Worm (Caenorhabditis elegans): ENCODE data around the gene cnc-4.

The cnc-4 gene

ce11 chrV:1447079-1447478 is at the start of gene cnc-4:
Gene cnc-4, plus strand, starts transcription at chrV:1447195.
- TF ChIP-seq unc-62 (GFP tag; optimal IDR thresholded peaks at IDR 0.05) = no peak

ce11 chrV:1408116-1408515 is 38.9 kb upstream of the cnc-4 start:
- TF ChIP-seq unc-62 (GFP tag; optimal IDR thresholded peaks at IDR 0.05) = no peak

DNA sequence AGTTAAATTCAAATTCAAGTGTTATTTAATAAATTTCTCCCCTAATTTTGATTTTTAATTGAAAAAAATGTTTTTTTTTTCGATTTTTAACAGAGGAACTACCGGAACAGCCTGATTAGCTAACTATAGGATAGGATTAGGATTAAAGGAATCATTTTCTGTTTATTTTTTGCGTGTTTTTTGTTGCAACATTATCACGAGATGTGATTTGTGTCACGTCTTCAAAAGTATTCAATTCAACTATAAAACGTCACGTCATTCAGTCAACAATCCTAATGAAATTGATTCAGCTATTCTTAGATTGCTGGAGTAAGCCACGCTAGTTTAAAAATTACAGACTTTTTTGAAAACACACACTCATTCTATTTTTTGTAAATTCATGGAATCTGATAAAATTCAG is 36.3 kb upstream of the cnc-4 start:
- no peak for TF ChIP-seq unc-62 (GFP tag; optimal IDR thresholded peaks at IDR 0.05)

- TF ChIP-seq unc-62 (GFP tag; optimal IDR thresholded peaks at IDR 0.05) = no peak
These were observed 35.5 kb upstream of the cnc-4 start, which contains the start of gene snt-5 for ce11 chrV:1411459-1411858. Gene snt-5, minus strand, starts transcription at chrV:1411559.

- no peak for TF ChIP-seq unc-62 (GFP tag; optimal IDR thresholded peaks at IDR 0.05)
These were observed 32.2 kb upstream of the cnc-4 start for ce11 chrV:1414615-1415433.

DNA sequence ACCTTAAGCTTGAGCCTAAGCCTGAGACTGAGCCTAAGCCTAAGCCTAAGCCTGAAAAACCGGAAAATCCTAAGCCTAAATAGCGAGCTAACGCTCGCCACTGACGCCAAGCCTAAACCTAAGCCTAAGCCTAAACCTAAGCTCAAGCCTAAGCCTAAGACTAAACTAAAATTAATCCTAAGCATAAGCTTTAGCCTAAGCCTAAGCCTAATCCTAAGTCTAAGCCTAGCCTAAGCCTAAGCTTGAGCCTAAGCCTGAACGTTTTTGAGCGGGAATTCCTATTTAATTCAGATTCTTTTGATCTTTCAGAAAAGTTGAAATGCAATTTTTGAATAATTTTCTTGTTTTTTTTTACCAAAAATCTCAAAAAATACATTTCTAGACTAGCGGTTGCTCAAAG is 30.8 kb upstream of the cnc-4 start:
- TF ChIP-seq unc-62 (GFP tag; optimal IDR thresholded peaks at IDR 0.05) = no peak

DNA sequence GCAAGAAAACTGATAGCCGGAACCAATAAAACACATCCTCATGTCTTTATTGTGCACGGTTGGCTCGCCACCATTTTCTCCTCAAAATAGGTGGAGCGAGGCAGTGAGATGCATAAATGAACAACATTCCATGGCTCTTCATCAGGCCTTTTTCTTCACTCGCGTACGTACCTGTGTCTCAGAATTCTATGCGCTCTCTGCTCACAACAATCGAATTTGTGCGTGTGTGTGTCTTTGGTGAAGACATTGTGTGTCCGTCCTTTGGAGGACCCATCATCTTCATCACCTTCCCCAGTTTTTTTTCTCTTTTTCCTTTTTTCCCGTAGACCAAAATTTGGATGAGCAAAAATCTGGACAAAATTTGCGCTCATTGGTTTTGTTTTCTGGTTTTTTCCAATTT is 24.7 kb upstream of the cnc-4 start:
- TF ChIP-seq unc-62 (GFP tag; optimal IDR thresholded peaks at IDR 0.05) = no peak

DNA sequence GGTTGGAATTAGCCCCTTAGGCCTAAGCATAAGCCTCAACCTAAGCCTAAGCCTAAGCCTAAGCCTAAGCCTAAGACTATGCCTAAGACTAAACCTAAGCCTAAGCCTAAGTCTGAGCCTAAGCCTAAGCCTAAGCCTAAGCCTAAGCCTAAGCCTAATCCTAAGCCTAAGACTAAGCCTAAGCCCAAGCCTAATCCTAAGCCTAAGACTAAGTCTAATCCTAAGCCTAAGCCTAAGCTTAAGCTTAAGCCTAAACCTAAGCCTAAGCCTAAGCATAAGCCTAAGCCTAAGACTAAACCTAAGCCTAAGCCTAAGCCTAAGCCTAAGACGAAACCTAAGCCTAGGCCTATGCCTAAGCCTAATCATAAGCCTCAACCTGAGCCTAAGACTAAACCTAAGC is 23.7 kb upstream of the cnc-4 start:
- TF ChIP-seq unc-62 (GFP tag; optimal IDR thresholded peaks at IDR 0.05) = no peak

DNA sequence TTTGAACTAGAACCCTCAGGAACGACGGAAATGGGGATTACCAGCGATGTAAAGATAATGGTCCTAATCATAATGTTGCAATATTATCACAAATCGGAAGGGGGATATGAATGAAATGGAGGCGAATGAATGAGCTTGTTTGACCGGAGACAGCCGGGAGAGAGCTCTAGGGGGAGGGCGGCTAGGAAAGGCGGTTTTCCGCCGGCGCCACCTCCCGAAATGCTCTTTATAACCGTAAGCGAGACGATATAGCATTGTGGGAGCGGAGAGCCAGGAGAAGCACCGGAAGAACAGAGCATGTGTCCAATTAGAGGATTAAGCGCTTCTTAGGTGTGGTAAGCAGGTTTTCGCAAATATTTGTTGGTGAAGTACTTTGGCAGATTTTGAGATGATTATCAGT is 21.4 kb upstream of the cnc-4 start, which contains the start of gene R12A1.3:
R12A1.3 (minus strand) TSS at position 200 of the 400 bp plus-strand sequence.
- TF ChIP-seq unc-62 (GFP tag; optimal IDR thresholded peaks at IDR 0.05) = no peak

DNA sequence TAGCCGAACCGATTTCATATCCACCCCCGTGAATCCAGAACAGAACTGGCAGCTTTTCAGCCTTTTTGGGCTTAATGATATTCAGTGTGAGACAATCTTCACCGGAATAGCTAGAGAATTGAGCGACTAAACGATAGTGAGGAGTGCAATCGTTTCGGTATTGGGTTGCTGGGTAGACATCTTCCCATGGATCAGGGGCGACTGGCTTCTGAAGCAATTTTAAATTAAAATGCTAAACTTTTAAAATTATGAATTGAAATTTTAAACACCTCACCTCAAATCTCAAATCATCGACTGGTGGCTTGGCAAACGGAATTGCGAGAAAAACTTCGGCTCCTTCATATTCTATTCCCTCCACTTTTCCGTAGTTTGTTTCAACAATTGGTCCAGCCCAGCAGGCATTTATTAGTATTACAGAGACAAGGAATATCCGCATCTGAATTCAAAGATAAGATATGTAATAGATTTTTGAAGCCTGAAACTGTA is 15.2 kb upstream of the cnc-4 start, which contains the start of gene ges-1:
ges-1 (minus strand) TSS at position 436 of the 486 bp plus-strand sequence.
- TF ChIP-seq unc-62 (GFP tag; optimal IDR thresholded peaks at IDR 0.05) = no peak

DNA sequence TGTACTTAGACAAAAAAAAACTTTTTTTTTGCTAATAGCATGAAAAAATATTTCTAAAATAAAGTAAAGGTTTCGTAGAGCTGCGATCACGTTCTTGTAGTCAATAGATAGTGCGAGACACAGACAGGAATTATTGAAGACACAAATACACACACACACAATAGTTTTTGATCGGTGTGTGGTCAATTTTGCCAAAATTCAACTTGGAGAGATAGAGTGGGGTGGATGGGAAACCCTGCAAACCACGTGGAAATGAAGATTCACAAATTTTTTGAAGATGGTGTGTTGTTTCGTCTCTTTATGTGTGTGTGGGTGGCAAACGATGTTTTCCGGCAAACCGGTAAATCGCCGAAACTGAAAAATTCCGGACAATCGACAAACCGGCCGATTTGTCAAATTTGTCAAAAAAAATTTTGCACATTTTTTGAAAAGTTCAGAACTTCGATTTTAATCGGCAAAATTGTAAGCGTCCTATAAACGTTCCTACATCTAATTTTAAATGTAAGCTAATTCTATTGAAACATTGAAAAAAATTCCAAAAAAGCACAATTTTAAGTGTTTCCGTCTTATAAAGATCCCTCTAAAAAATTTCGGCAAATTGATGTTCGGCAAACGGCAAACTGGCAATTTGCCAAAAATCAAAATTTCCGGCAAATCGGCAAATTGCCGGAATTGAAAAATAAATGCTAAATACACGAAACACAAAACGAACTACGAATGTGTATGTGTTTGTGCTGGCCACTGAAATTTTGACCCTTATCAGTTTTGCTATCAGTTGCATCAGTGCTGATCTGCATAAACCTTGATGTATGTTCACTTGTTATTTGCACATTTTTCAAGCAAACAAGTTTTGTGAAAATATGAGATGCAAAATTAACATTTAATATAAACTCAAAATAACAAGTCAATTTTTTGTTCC is 14.2 kb upstream of the cnc-4 start:
- no peak for TF ChIP-seq unc-62 (GFP tag; optimal IDR thresholded peaks at IDR 0.05)

- no peak for TF ChIP-seq unc-62 (GFP tag; optimal IDR thresholded peaks at IDR 0.05)
These were observed 13.6 kb upstream of the cnc-4 start for ce11 chrV:1433419-1433765.

DNA sequence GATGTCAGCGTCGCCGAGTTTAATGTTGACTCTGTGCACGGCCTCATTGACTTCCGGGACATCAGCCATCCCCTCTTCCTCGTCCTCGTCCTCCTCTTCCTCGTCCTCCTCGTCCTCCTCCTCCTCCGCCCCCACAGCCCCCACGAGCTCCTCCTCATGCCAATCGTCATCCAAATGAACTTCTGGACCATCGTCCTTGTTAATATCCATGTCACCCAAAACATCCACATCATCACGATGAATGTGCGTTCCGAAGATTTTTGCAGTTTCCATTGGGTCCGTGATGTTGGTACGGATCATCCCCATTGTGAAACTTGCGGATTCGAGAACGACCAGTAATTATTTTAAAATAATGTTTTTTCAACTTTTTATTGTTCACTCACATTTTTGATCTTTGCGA is 12.6 kb upstream of the cnc-4 start:
- TF ChIP-seq unc-62 (GFP tag; optimal IDR thresholded peaks at IDR 0.05) = no peak

- TF ChIP-seq unc-62 (GFP tag; optimal IDR thresholded peaks at IDR 0.05) = no peak
These were observed 11.9 kb upstream of the cnc-4 start for ce11 chrV:1435106-1435505.

ce11 chrV:1438205-1438604 is 8.8 kb upstream of the cnc-4 start:
- TF ChIP-seq unc-62 (GFP tag; optimal IDR thresholded peaks at IDR 0.05) = no peak

DNA sequence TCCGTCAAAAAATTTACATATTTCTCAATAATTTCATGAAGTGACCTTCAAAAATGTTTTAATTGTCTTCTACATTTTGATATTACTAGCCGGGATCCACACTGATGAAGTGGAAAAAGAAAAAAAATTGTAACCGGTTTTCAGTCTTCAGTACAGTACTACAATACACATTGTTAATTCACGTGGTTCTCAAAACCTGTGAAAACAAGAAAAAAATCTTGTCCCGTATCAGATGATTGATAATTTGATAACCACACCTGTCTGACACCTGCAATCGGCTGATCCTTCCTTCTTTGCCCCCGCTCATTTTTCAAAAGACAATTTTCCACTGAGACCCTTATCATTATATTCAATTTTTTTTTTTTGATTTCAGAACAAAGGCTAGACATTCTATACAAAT is 8.2 kb upstream of the cnc-4 start, which contains the start of gene R09B5.11:
R09B5.11 (plus strand) TSS at position 374 of the 400 bp plus-strand sequence.
- TF ChIP-seq unc-62 (GFP tag; optimal IDR thresholded peaks at IDR 0.05) = no peak
